Worm (Caenorhabditis elegans): ENCODE data around the gene str-32.

DNA sequence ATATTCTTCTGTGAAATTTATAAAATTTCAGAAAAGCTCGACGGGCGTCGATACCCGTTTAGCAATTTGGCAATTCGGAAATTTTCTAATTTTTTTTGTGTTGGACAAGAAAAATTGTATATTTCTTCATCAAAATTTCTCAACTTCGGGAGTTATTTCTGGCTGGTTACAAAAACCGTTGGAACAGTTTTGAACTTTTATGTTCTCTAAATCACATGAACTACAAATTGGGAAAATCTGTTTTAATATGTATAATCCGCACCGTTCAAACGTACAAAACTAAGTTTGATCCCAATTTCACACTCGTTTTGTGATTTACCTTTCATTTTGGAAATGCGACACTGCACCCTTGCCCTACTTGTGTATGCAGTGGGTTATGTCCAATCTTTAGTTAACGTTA, 4.1 kb upstream of the str-32 start, which contains the start of gene T19H12.3:
- no peak for TF ChIP-seq him-1 (tag; optimal IDR thresholded peaks at IDR 0.05)
- no peak for TF ChIP-seq dao-5 (tag; optimal IDR thresholded peaks at IDR 0.05)

Data from whole organism, L4/young adult.